Worm (Caenorhabditis elegans) whole organism, L3 larva: ENCODE measurements around the gene Y47D7A.9.

ENCODE experiments used
- ama-1 ChIP-seq: fragments of 150-350 bp; optimal IDR thresholded peaks from 2 replicates; lab custom pipeline; 2018
- elt-2 ChIP-seq: sonication (generic microtip); optimal IDR thresholded peaks from 2 replicates; lab custom pipeline; 2016; ENCODE audit warnings: missing genetic modification reagents, mild to moderate bottlenecking, missing genetic modification characterization, missing compliant biosample characterization
- lin-15B ChIP-seq: fragments of 150-350 bp; optimal IDR thresholded peaks from 2 replicates; lab custom pipeline; 2014; ENCODE audit warnings: missing biosample characterization, missing genetic modification characterization
- mdl-1 ChIP-seq: fragments of 150-350 bp; optimal IDR thresholded peaks from 2 replicates; lab custom pipeline; 2014; ENCODE audit warnings: missing biosample characterization, missing genetic modification characterization
- nhr-28 ChIP-seq: fragments of 150-350 bp; optimal IDR thresholded peaks from 2 replicates; lab custom pipeline; 2014; ENCODE audit warnings: missing biosample characterization, missing genetic modification characterization
- pqm-1 ChIP-seq: fragments of 150-350 bp; optimal IDR thresholded peaks from 2 replicates; lab custom pipeline; 2017; ENCODE audit warnings: missing biosample characterization, missing genetic modification characterization, inconsistent platforms
- snpc-4 ChIP-seq: fragments of 150-350 bp; optimal IDR thresholded peaks from 2 replicates; lab custom pipeline; 2014; ENCODE audit warnings: missing biosample characterization, missing genetic modification characterization
- tbx-2 ChIP-seq: sonication (generic microtip); optimal IDR thresholded peaks from 2 replicates; lab custom pipeline; 2016; ENCODE audit warnings: mild to moderate bottlenecking, missing genetic modification characterization, missing compliant biosample characterization
- unc-62 ChIP-seq: fragments of 150-350 bp; sonication (generic microtip); optimal IDR thresholded peaks from 4 replicates; lab custom pipeline; 2014; ENCODE audit warnings: missing biosample characterization, missing genetic modification reagents, missing genetic modification characterization
- ztf-11 ChIP-seq: fragments of 150-350 bp; optimal IDR thresholded peaks from 2 replicates; lab custom pipeline; 2014; ENCODE audit warnings: missing biosample characterization, missing genetic modification characterization

DNA sequence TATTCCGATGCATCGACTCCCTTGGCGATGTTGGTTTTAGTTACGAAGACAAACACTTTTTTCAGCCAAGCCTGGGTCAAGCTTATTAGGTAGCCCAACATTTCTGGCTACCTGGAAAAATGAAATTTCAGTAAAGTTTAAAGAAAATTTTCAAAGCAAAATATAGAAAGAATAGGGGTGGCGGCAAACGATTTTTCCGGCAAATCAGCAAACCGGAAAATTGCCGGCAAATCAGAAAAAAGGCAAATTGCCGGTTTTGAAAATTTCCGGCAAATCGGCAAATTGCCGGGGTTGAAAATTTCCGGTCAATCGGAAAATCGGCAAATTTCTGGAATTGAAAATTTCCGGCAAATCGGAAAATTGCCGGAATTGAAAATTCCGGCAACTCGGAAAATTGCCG lies 46.1 kb downstream of the Y47D7A.9 start, which contains the start of gene F32D1.8:
- TF ChIP-seq ztf-11 (tag; lab: Kevin White, UChicago): no peak
- no peak for TF ChIP-seq snpc-4
- TF ChIP-seq mdl-1 (tag; lab: Kevin White, UChicago): no peak
- no peak for TF ChIP-seq ama-1 (lab: Kevin White, UChicago)
- no peak for TF ChIP-seq nhr-28
- no peak for TF ChIP-seq tbx-2
- no peak for TF ChIP-seq lin-15B (tag; lab: Kevin White, UChicago)
- no peak for TF ChIP-seq pqm-1 (tag; lab: Kevin White, UChicago)
- TF ChIP-seq elt-2: no peak
- no peak for TF ChIP-seq unc-62
